Worm (Caenorhabditis elegans) whole organism, L2 larva: Measurements from ENCODE around the gene fbxa-148.

Experiments used
- Y55F3AM.14 ChIP-seq: fragments of 200-800 bp; sonication (Bioruptor generic); optimal IDR thresholded peaks from 2 replicates; lab custom pipeline; 2018; ENCODE audit warnings: mild to moderate bottlenecking, missing genetic modification characterization, missing compliant biosample characterization
- ZK546.5 ChIP-seq: sonication (generic microtip); optimal IDR thresholded peaks from 2 replicates; lab custom pipeline; 2017; ENCODE audit warnings: missing biosample characterization, missing genetic modification characterization
- alr-1 ChIP-seq: fragments of 150-350 bp; optimal IDR thresholded peaks from 2 replicates; lab custom pipeline; 2014; ENCODE audit warnings: missing biosample characterization, missing genetic modification characterization
- ceh-16 ChIP-seq: fragments of 150-350 bp; optimal IDR thresholded peaks from 2 replicates; lab custom pipeline; 2014; ENCODE audit warnings: missing biosample characterization, missing genetic modification characterization
- gmeb-1 ChIP-seq: fragments of 150-350 bp; optimal IDR thresholded peaks from 2 replicates; lab custom pipeline; 2014; ENCODE audit warnings: missing biosample characterization, missing genetic modification characterization
- lsy-2 ChIP-seq, 2 experiments: fragments of 150-350 bp in 1 of 2; sonication (generic microtip) in 1 of 2; optimal IDR thresholded peaks; 2 replicates each; lab custom pipeline; 2014 to 2017; ENCODE audit warnings: missing biosample characterization in 2 of 2, missing genetic modification characterization in 2 of 2
- mdl-1 ChIP-seq, 2 experiments: fragments of 150-350 bp in 1 of 2; sonication (generic microtip) in 1 of 2; optimal IDR thresholded peaks; 2 replicates each; lab custom pipeline; 2017; ENCODE audit warnings: missing biosample characterization in 2 of 2, missing genetic modification characterization in 2 of 2
- nhr-10 ChIP-seq: sonication (generic microtip); optimal IDR thresholded peaks from 2 replicates; lab custom pipeline; 2017; ENCODE audit warnings: missing biosample characterization, missing genetic modification characterization
- nhr-11 ChIP-seq: fragments of 150-350 bp; optimal IDR thresholded peaks from 2 replicates; lab custom pipeline; 2014; ENCODE audit warnings: missing biosample characterization, missing genetic modification characterization
- nhr-237 ChIP-seq: fragments of 150-350 bp; optimal IDR thresholded peaks from 2 replicates; lab custom pipeline; 2014; ENCODE audit warnings: missing biosample characterization, missing genetic modification characterization
- nhr-25 ChIP-seq: fragments of 150-350 bp; sonication (generic microtip); optimal IDR thresholded peaks from 3 replicates; lab custom pipeline; 2014; ENCODE audit warnings: missing biosample characterization, missing genetic modification characterization
- sma-3 ChIP-seq: sonication (generic microtip); optimal IDR thresholded peaks from 2 replicates; lab custom pipeline; 2016; ENCODE audit warnings: missing genetic modification reagents, missing genetic modification characterization, missing compliant biosample characterization
- snpc-4 ChIP-seq: fragments of 150-350 bp; optimal IDR thresholded peaks from 2 replicates; lab custom pipeline; 2014; ENCODE audit warnings: missing biosample characterization, missing genetic modification characterization
- unc-39 ChIP-seq: fragments of 150-350 bp; optimal IDR thresholded peaks from 2 replicates; lab custom pipeline; 2014; ENCODE audit warnings: missing biosample characterization, missing genetic modification characterization
- unc-55 ChIP-seq: fragments of 150-350 bp; sonication (generic microtip); optimal IDR thresholded peaks from 3 replicates; lab custom pipeline; 2014; ENCODE audit warnings: missing biosample characterization, missing genetic modification reagents, missing genetic modification characterization
- ztf-1 ChIP-seq: fragments of 200-800 bp; sonication (Bioruptor generic); conservative IDR thresholded peaks from 2 replicates; pipeline ENCODE4 v1.3.6; 2022; ENCODE audit warnings: missing genetic modification characterization, missing compliant biosample characterization
- ztf-4 ChIP-seq: fragments of 150-350 bp; optimal IDR thresholded peaks from 2 replicates; lab custom pipeline; 2014; ENCODE audit warnings: missing biosample characterization, missing genetic modification characterization

Gene fbxa-148

DNA sequence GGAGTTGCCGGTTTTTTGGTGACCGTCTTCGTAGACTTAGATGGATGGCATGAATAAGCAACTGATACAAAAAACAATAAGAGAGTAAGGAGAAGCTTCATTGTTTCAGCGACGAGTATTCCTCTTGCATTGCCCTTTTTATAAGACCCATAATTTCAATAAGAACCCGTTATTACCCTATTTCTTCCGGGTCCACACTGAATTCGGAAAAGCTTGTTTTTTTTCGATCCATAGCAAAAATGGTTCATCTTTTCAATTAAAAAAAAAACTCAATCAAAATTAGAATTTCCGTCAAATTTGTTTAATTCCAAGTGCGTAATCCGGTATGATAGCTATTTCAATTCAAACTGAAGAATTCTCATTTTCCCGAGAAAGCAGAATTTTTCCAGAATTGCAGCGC is 48.2 kb downstream of the fbxa-148 start, which contains the start of gene Y102A5C.40:
Y102A5C.40 (minus strand) TSS at position 101 of the 400 bp plus-strand sequence.
- TF ChIP-seq alr-1 (tag; lab: Kevin White, UChicago) (no peak), sma-3 (GFP tag; lab: Kevin White, UChicago) (no peak), snpc-4 (no peak), ztf-1 (GFP tag; lab: Robert Waterston, UW) (no peak), nhr-11 (tag; lab: Kevin White, UChicago) (no peak), nhr-25 (tag; lab: Kevin White, UChicago) (no peak)

DNA sequence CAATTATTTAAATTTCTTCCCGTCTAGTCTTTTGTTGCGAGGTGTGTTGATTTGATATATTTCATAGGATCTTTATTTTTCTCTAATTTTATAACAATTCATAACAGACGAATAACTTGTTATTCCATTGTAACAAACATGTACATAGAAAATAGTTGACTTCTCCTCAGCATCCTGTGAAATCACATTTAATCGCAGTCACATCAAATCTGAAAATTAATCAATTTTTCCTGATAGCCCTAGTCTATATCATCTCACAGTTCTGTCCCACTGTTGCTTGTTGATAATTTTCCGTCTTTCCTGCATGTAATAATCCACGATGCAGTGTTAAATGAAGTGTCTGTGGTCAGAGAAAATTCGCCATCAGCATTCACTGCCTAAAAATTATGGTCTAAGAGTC is 49.0 kb downstream of the fbxa-148 start:
- TF ChIP-seq nhr-237, result no peak
- TF ChIP-seq gmeb-1 (tag; lab: Kevin White, UChicago), result no peak
- no peak for TF ChIP-seq ztf-4 (tag; lab: Kevin White, UChicago)
- TF ChIP-seq ZK546.5 (tag; lab: Kevin White, UChicago), result no peak
- no peak for TF ChIP-seq sma-3 (GFP tag; lab: Kevin White, UChicago)
- TF ChIP-seq unc-39 (tag; lab: Kevin White, UChicago), result no peak
- no peak for TF ChIP-seq lsy-2 (tag; optimal IDR thresholded peaks at IDR 0.05; lab: Kevin White, UChicago)
- no peak for TF ChIP-seq ceh-16 (tag; lab: Kevin White, UChicago)

DNA sequence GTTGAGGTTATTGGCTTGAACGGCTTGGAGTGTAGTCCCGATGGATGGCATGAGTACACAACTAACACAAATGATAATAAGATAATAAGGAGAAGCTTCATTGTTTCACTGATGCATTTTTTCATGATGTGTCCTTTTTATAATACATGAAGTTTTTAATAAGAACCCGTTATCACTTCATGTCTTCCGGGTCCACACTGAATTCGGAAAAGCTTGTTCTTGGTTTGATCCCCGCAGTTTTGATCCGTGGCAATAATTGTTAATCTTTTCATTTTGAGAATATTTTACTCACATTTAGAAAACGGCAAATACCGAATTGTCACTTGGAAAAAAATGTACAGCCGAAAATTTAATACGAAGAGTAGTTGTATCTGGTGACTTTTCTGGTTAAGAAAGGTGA is 49.8 kb downstream of the fbxa-148 start, which contains the start of gene Y102A5C.27:
Y102A5C.27 (minus strand) TSS at position 101 of the 400 bp plus-strand sequence.
- TF ChIP-seq unc-39 (tag; lab: Kevin White, UChicago) (no peak), Y55F3AM.14 (GFP tag; lab: Kevin White, UChicago) (no peak), mdl-1 (tag; optimal IDR thresholded peaks at IDR 0.05; lab: Kevin White, UChicago) (no peak), unc-55 (GFP tag; lab: Kevin White, UChicago) (no peak), nhr-10 (tag; lab: Kevin White, UChicago) (no peak)
